Worm (Caenorhabditis elegans): ENCODE results near the gene gcy-5.

DNA sequence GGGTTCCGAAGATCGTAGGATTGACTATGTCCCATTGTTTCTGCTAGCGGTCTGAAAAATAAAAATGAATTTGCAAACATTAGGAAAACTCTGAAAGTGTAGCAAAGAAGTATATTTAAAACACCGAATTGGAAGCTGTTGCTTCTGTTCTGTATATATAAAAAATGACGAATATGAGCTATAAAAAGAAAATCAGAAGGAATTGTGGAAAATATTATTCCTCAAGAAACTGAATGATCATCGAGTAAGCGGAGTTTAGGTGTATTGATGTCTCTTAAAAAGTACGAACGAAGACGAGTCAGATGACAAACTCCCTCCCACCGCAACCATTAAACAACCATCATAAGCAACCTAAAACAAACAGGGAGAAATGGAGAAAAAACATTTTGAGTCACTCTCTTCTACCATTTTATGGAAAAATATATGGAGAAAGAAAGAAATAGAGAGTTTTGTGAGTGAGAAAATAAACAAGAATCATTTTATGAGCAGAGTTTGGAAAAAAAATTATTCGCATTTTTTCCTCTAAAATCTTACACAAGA lies 41.5 kb upstream of the gcy-5 start, which contains the start of gene C07E3.3:
- TF ChIP-seq pha-4 (tag; optimal IDR thresholded peaks at IDR 0.05) = no peak
- TF ChIP-seq let-607 (tag; optimal IDR thresholded peaks at IDR 0.05) = no peak
